Fruit fly (Drosophila melanogaster) whole organism, embryonic: ENCODE results near the gene mRpL32.

Experiments
- CG10565 ChIP-seq: fragments of 200-800 bp; sonication (Bioruptor generic); optimal IDR thresholded peaks from 3 replicates; lab custom pipeline; 2016; ENCODE audit warnings: missing biosample characterization, mild to moderate bottlenecking, missing genetic modification characterization
- CG12744 ChIP-seq: fragments of 200-800 bp; sonication (Bioruptor generic); optimal IDR thresholded peaks from 2 replicates; lab custom pipeline; 2016; ENCODE audit warnings: missing biosample characterization, missing genetic modification characterization
- CG15073 ChIP-seq: fragments of 200-800 bp; sonication (Bioruptor generic); optimal IDR thresholded peaks from 2 replicates; lab custom pipeline; 2016; ENCODE audit warnings: missing biosample characterization, missing genetic modification characterization
- CG1602 ChIP-seq: fragments of 200-800 bp; sonication (Bioruptor generic); optimal IDR thresholded peaks from 3 replicates; lab custom pipeline; 2016; ENCODE audit warnings: missing biosample characterization, missing genetic modification characterization
- CG17568 ChIP-seq: fragments of 200-800 bp; sonication (Bioruptor generic); optimal IDR thresholded peaks from 2 replicates; lab custom pipeline; 2018; ENCODE audit warnings: missing biosample characterization, mild to moderate bottlenecking, missing genetic modification characterization, moderate library complexity
- CG17829 ChIP-seq: fragments of 200-800 bp; optimal IDR thresholded peaks from 2 replicates; lab custom pipeline; 2019; ENCODE audit warnings: missing biosample characterization, mild to moderate bottlenecking, missing genetic modification characterization, moderate library complexity
- CG18011 ChIP-seq: fragments of 200-800 bp; sonication (Bioruptor generic); optimal IDR thresholded peaks from 2 replicates; lab custom pipeline; 2017; ENCODE audit warnings: missing biosample characterization, missing genetic modification characterization, mild to moderate bottlenecking, moderate library complexity, missing genotype
- CG2199 ChIP-seq: fragments of 200-800 bp; sonication (Bioruptor generic); IDR thresholded peaks from 3 replicates; pipeline ENCODE4 v1.3.6; 2022; ENCODE audit warnings: missing biosample characterization, missing genetic modification characterization
- CG2712 ChIP-seq: fragments of 200-800 bp; optimal IDR thresholded peaks from 3 replicates; lab custom pipeline; 2019; ENCODE audit warnings: missing biosample characterization, mild to moderate bottlenecking, missing genetic modification characterization, moderate library complexity
- CG31365 ChIP-seq: fragments of 200-800 bp; sonication (Bioruptor generic); optimal IDR thresholded peaks from 2 replicates; lab custom pipeline; 2018; ENCODE audit warnings: missing biosample characterization, mild to moderate bottlenecking, missing genetic modification characterization
- CG32767 ChIP-seq: fragments of 200-800 bp; sonication (Bioruptor generic); IDR thresholded peaks from 2 replicates; pipeline ENCODE4 v1.3.6; 2022; ENCODE audit warnings: missing biosample characterization, missing genetic modification characterization
- CG3407 ChIP-seq: fragments of 200-800 bp; sonication (Bioruptor generic); optimal IDR thresholded peaks from 2 replicates; lab custom pipeline; 2018; ENCODE audit warnings: missing biosample characterization, mild to moderate bottlenecking, missing genetic modification characterization
- CG3838 ChIP-seq: fragments of 200-800 bp; sonication (Bioruptor generic); optimal IDR thresholded peaks from 3 replicates; lab custom pipeline; 2016; ENCODE audit warnings: missing biosample characterization, missing genetic modification characterization
- CG4282 ChIP-seq: fragments of 200-800 bp; sonication (Bioruptor generic); optimal IDR thresholded peaks from 2 replicates; lab custom pipeline; 2016; ENCODE audit warnings: missing biosample characterization, missing genetic modification characterization
- CG6272 ChIP-seq: fragments of 200-800 bp; sonication (Bioruptor generic); IDR thresholded peaks from 2 replicates; pipeline ENCODE4 v1.3.6; 2022; ENCODE audit warnings: missing biosample characterization, missing genetic modification characterization
- CG8765 ChIP-seq: fragments of 200-800 bp; sonication (Bioruptor generic); IDR thresholded peaks from 2 replicates; pipeline ENCODE4 v1.3.6; 2022; ENCODE audit warnings: missing biosample characterization, missing genetic modification characterization
- D19B ChIP-seq: fragments of 200-800 bp; sonication (Bioruptor generic); optimal IDR thresholded peaks from 2 replicates; lab custom pipeline; 2017; ENCODE audit warnings: missing biosample characterization, mild to moderate bottlenecking, missing genetic modification characterization
- H15 ChIP-seq: fragments of 200-800 bp; sonication (Bioruptor generic); IDR thresholded peaks from 3 replicates; pipeline ENCODE4 v1.3.6; 2022; ENCODE audit warnings: missing biosample characterization, missing genetic modification characterization
- HLHmδ ChIP-seq: fragments of 200-800 bp; sonication (Bioruptor generic); optimal IDR thresholded peaks from 2 replicates; lab custom pipeline; 2018; ENCODE audit warnings: missing biosample characterization, mild to moderate bottlenecking, missing genetic modification characterization, moderate library complexity
- Hey ChIP-seq: fragments of 200-800 bp; sonication (Bioruptor generic); optimal IDR thresholded peaks from 3 replicates; lab custom pipeline; 2018; ENCODE audit warnings: missing biosample characterization, mild to moderate bottlenecking, missing genetic modification characterization
- Jarid2 ChIP-seq: fragments of 200-800 bp; sonication (Bioruptor generic); optimal IDR thresholded peaks from 3 replicates; lab custom pipeline; 2017; ENCODE audit warnings: mild to moderate bottlenecking, missing biosample characterization, missing genetic modification reagents, missing genetic modification characterization
- Lpt ChIP-seq: fragments of >200 bp; optimal IDR thresholded peaks from 2 replicates; lab custom pipeline; 2018; ENCODE audit warnings: missing biosample characterization, missing genetic modification characterization
- Mad ChIP-seq: fragments of 200-800 bp; sonication (Bioruptor generic); optimal IDR thresholded peaks from 2 replicates; lab custom pipeline; 2016; ENCODE audit warnings: missing biosample characterization, missing genetic modification characterization
- Mes4 ChIP-seq: fragments of 200-800 bp; sonication (Bioruptor generic); optimal IDR thresholded peaks from 2 replicates; lab custom pipeline; 2016; ENCODE audit warnings: missing biosample characterization, missing genetic modification characterization
- Myb ChIP-seq: fragments of 200-800 bp; sonication (Bioruptor generic); optimal IDR thresholded peaks from 2 replicates; lab custom pipeline; 2016; ENCODE audit warnings: missing biosample characterization, missing genetic modification characterization
- Oli ChIP-seq: fragments of 200-800 bp; sonication (Bioruptor generic); optimal IDR thresholded peaks from 2 replicates; lab custom pipeline; 2018; ENCODE audit warnings: missing biosample characterization, mild to moderate bottlenecking, missing genetic modification characterization, moderate library complexity
- Rx ChIP-seq: fragments of 200-800 bp; sonication (Bioruptor generic); IDR thresholded peaks from 2 replicates; pipeline ENCODE4 v1.3.6; 2022; ENCODE audit warnings: missing biosample characterization, missing genetic modification characterization
- TFAM ChIP-seq: fragments of 200-800 bp; sonication (Bioruptor generic); optimal IDR thresholded peaks from 2 replicates; lab custom pipeline; 2017; ENCODE audit warnings: missing biosample characterization, missing genetic modification characterization, inconsistent platforms
- Trl ChIP-seq, 3 experiments: fragments of >200 bp in 2 of 3; fragments of 200-800 bp in 1 of 3; sonication (Bioruptor generic) in 1 of 3; optimal IDR thresholded peaks; 2 replicates in 1 of 3; 3 replicates in 2 of 3; lab custom pipeline; 2016 to 2017; ENCODE audit warnings: missing biosample characterization in 1 of 3, missing genetic modification characterization in 1 of 3
- YL-1 ChIP-seq: fragments of 200-800 bp; sonication (Bioruptor generic); optimal IDR thresholded peaks from 3 replicates; lab custom pipeline; 2017; ENCODE audit warnings: missing biosample characterization, mild to moderate bottlenecking, missing genetic modification characterization
- ara ChIP-seq: fragments of 200-800 bp; sonication (Bioruptor generic); IDR thresholded peaks from 2 replicates; pipeline ENCODE4 v1.3.6; 2022; ENCODE audit warnings: missing biosample characterization, missing genetic modification characterization
- ash1 ChIP-seq: fragments of 200-800 bp; sonication (Bioruptor generic); optimal IDR thresholded peaks from 2 replicates; lab custom pipeline; 2018; ENCODE audit warnings: missing biosample characterization, mild to moderate bottlenecking, missing genetic modification characterization
- bbx ChIP-seq: fragments of 200-800 bp; sonication (Bioruptor generic); IDR thresholded peaks from 2 replicates; pipeline ENCODE4 v1.3.6; 2022; ENCODE audit warnings: missing biosample characterization, missing genetic modification characterization; ENCODE audit not compliant: partially characterized antibody
- cato ChIP-seq: fragments of 200-800 bp; sonication (Bioruptor generic); optimal IDR thresholded peaks from 2 replicates; lab custom pipeline; 2016; ENCODE audit warnings: missing biosample characterization, missing genetic modification characterization, borderline replicate concordance
- disco-r ChIP-seq: fragments of 200-800 bp; sonication (Bioruptor generic); optimal IDR thresholded peaks from 2 replicates; lab custom pipeline; 2016; ENCODE audit warnings: missing biosample characterization, missing genetic modification characterization
- fd102C ChIP-seq: fragments of 200-800 bp; sonication (Bioruptor generic); optimal IDR thresholded peaks from 2 replicates; lab custom pipeline; 2018; ENCODE audit warnings: missing biosample characterization, mild to moderate bottlenecking, missing genetic modification characterization, moderate library complexity
- gsb ChIP-seq: fragments of 200-800 bp; sonication (Bioruptor generic); IDR thresholded peaks from 2 replicates; pipeline ENCODE4 v1.3.6; 2022; ENCODE audit warnings: missing biosample characterization, missing genetic modification characterization
- ind ChIP-seq: fragments of 200-800 bp; sonication (Bioruptor generic); optimal IDR thresholded peaks from 3 replicates; lab custom pipeline; 2016; ENCODE audit warnings: missing biosample characterization, missing genetic modification characterization
- inv ChIP-seq: fragments of 200-800 bp; sonication (Bioruptor generic); IDR thresholded peaks from 2 replicates; pipeline ENCODE4 v1.3.6; 2022; ENCODE audit warnings: missing biosample characterization, missing genetic modification characterization; ENCODE audit not compliant: partially characterized antibody
- ken ChIP-seq: fragments of 200-800 bp; sonication (Bioruptor generic); IDR thresholded peaks from 3 replicates; pipeline ENCODE4 v1.3.6; 2022; ENCODE audit warnings: missing biosample characterization, missing genetic modification characterization
- mld ChIP-seq: fragments of 200-800 bp; sonication (Bioruptor generic); IDR thresholded peaks from 3 replicates; pipeline ENCODE4 v1.3.6; 2022; ENCODE audit warnings: missing biosample characterization, missing genetic modification characterization; ENCODE audit not compliant: partially characterized antibody
- nom ChIP-seq: fragments of 200-800 bp; sonication (Bioruptor generic); optimal IDR thresholded peaks from 2 replicates; lab custom pipeline; 2017; ENCODE audit warnings: missing biosample characterization, missing genetic modification characterization, mild to moderate bottlenecking, moderate library complexity, missing genetic modification reagents
- sob ChIP-seq: fragments of 200-800 bp; sonication (Bioruptor generic); IDR thresholded peaks from 2 replicates; pipeline ENCODE4 v1.3.6; 2022; ENCODE audit warnings: missing biosample characterization, missing genetic modification characterization
- sr ChIP-seq: fragments of 200-800 bp; sonication (Bioruptor generic); IDR thresholded peaks from 3 replicates; pipeline ENCODE4 v1.3.6; 2022; ENCODE audit warnings: missing biosample characterization, missing genetic modification characterization
- ssp ChIP-seq: fragments of 200-800 bp; sonication (Bioruptor generic); IDR thresholded peaks from 2 replicates; pipeline ENCODE4 v1.3.6; 2022; ENCODE audit warnings: missing biosample characterization, missing genetic modification characterization
- tio ChIP-seq: fragments of 200-800 bp; sonication (Bioruptor generic); optimal IDR thresholded peaks from 2 replicates; lab custom pipeline; 2017; ENCODE audit warnings: missing biosample characterization, missing genetic modification characterization, inconsistent platforms
- trem ChIP-seq: fragments of 200-800 bp; optimal IDR thresholded peaks from 3 replicates; lab custom pipeline; 2019; ENCODE audit warnings: missing biosample characterization, mild to moderate bottlenecking, missing genetic modification characterization, moderate library complexity
- unc-4 ChIP-seq: fragments of 200-800 bp; sonication (Bioruptor generic); IDR thresholded peaks from 2 replicates; pipeline ENCODE4 v1.3.6; 2022; ENCODE audit warnings: missing biosample characterization, missing genetic modification characterization; ENCODE audit not compliant: partially characterized antibody
- zen ChIP-seq: fragments of 200-800 bp; sonication (Bioruptor generic); optimal IDR thresholded peaks from 3 replicates; lab custom pipeline; 2018; ENCODE audit warnings: missing biosample characterization, mild to moderate bottlenecking, missing genetic modification characterization, moderate library complexity

Gene mRpL32

DNA sequence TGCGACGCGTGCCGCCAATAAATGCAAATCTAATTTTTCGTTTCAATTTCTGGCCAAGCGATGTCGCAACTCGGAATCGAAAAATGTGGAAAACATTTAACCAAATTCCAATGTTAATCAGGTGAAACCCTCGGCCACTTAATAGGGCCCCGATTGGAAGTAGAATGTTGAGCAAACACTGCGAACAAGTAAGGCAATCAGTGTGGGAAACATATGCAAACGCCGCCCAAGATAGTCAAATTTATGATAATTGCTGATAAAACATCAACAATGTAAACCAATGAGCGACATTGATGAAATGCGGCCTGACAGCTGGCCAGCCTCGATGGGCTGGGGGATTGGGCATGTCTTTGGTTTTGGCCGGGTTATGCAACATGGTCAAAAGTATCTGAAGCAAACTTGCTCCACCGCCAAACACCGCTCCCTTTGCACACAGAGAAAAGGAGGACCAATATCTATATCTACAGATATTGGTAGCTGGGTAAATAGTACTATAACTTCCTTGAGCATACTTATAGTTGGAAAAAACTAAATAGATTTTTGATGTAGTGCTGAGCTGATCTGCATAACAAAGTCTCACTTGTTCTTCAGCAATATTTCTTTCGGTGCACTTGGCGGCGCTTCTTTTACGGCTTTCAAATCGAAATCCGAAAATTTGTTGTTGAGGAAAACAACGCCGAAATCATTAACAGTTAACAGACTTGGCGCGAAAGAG lies 5.2 kb upstream of the mRpL32 start (continued):
- peak; percentile 40 for TF ChIP-seq CG31365
- TF ChIP-seq CG15073: no peak
- TF ChIP-seq ind (GFP tag; lab: Kevin White, UChicago): peak; percentile 77
- no peak for TF ChIP-seq Hey (tag; lab: Kevin White, UChicago)
- no peak for TF ChIP-seq CG8765 (GFP tag; lab: Robert Waterston, UW)
- no peak for TF ChIP-seq CG18011 (GFP tag; lab: Kevin White, UChicago)
- TF ChIP-seq Rx: peak; percentile 81
- TF ChIP-seq Lpt (GFP tag; lab: Kevin White, UChicago): no peak
- no peak for TF ChIP-seq unc-4 (GFP tag; lab: Robert Waterston, UW)
- TF ChIP-seq CG17829: peak; percentile 73
- peak; percentile 17 for TF ChIP-seq tio (GFP tag; lab: Kevin White, UChicago)
- TF ChIP-seq cato (GFP tag; lab: Kevin White, UChicago): peak; percentile 48
- TF ChIP-seq sr (GFP tag; lab: Robert Waterston, UW): peak; percentile 49; the same call in 1 of the 3 replicates
- no peak for TF ChIP-seq ash1 (GFP tag; lab: Kevin White, UChicago)
- TF ChIP-seq fd102C: no peak
- peak; percentile 84 for TF ChIP-seq CG2712 (tag; lab: Kevin White, UChicago)
- TF ChIP-seq Oli: peak; percentile 82
- TF ChIP-seq zen (tag; lab: Kevin White, UChicago): no peak
- no peak for TF ChIP-seq CG3838 (GFP tag; lab: Kevin White, UChicago)
- peak; percentile 77 for TF ChIP-seq sob
- TF ChIP-seq ara (GFP tag; lab: Robert Waterston, UW): peak; percentile 78
- no peak for TF ChIP-seq HLHmδ (GFP tag; lab: Kevin White, UChicago)
- TF ChIP-seq CG17568 (GFP tag; lab: Kevin White, UChicago): peak; percentile 24
- peak; percentile 70 for TF ChIP-seq ssp
- TF ChIP-seq Trl (optimal IDR thresholded peaks at IDR 0.05; lab: Kevin White, UChicago): no peak
- peak; percentile 49 for TF ChIP-seq Trl (GFP tag; optimal IDR thresholded peaks at IDR 0.05; lab: Kevin White, UChicago)
- peak; percentile 77 for TF ChIP-seq H15 (GFP tag; lab: Robert Waterston, UW)
- peak; percentile 29 for TF ChIP-seq CG4282 (GFP tag; lab: Kevin White, UChicago)
- peak; percentile 5 for TF ChIP-seq disco-r (GFP tag; lab: Kevin White, UChicago)
- no peak for TF ChIP-seq bbx (GFP tag; lab: Robert Waterston, UW)
- TF ChIP-seq inv (GFP tag; lab: Robert Waterston, UW): no peak
- TF ChIP-seq CG12744 (GFP tag; lab: Kevin White, UChicago): peak; percentile 21
- no peak for TF ChIP-seq CG10565 (GFP tag; lab: Kevin White, UChicago)
- peak; percentile 64 for TF ChIP-seq trem (tag; lab: Kevin White, UChicago)
- peak; percentile 24 for TF ChIP-seq Myb (GFP tag; lab: Kevin White, UChicago)
- peak; percentile 18 for TF ChIP-seq Jarid2
- TF ChIP-seq D19B (GFP tag; lab: Kevin White, UChicago): no peak
- peak; percentile 72; the same call in 2 of the 3 replicates for TF ChIP-seq CG2199 (GFP tag; lab: Robert Waterston, UW)
- TF ChIP-seq ken (GFP tag; lab: Robert Waterston, UW): peak; percentile 71
- TF ChIP-seq Mes4 (GFP tag; lab: Kevin White, UChicago): peak; percentile 45
- TF ChIP-seq YL-1 (GFP tag; lab: Kevin White, UChicago): no peak
- TF ChIP-seq CG1602 (GFP tag; lab: Kevin White, UChicago): peak; percentile 57
- peak; percentile 11 for TF ChIP-seq Mad (GFP tag; lab: Kevin White, UChicago)
- no peak for TF ChIP-seq mld (GFP tag; lab: Robert Waterston, UW)
- peak; percentile 67 for TF ChIP-seq CG6272 (GFP tag; lab: Robert Waterston, UW)
- TF ChIP-seq TFAM (GFP tag; lab: Kevin White, UChicago): no peak
- TF ChIP-seq nom (GFP tag; lab: Kevin White, UChicago): no peak
- 0 out of 2 replicates have a peak, but pooled peaks have one; percentile 50 for TF ChIP-seq CG32767 (GFP tag; lab: Robert Waterston, UW)
- TF ChIP-seq CG3407: peak; percentile 65
- 0 out of 2 replicates have a peak, but pooled peaks have one; percentile 37 for TF ChIP-seq gsb (GFP tag; lab: Robert Waterston, UW)
